Worm (Caenorhabditis elegans) whole organism, L2 larva: ENCODE data around the gene F22B7.9.
A peak's percentile ranks its signal among the peaks of the same experiment; 100 is the strongest.

Experiments
- C34F6.9 ChIP-seq: fragments of 150-350 bp; optimal IDR thresholded peaks from 2 replicates; lab custom pipeline; 2014; ENCODE audit warnings: missing biosample characterization, missing genetic modification characterization
- F13H6.1 ChIP-seq: sonication (generic microtip); optimal IDR thresholded peaks from 2 replicates; lab custom pipeline; 2016; ENCODE audit warnings: missing genetic modification characterization, missing compliant biosample characterization
- R02D3.7 ChIP-seq: fragments of 150-350 bp; optimal IDR thresholded peaks from 2 replicates; lab custom pipeline; 2014; ENCODE audit warnings: missing biosample characterization, missing genetic modification characterization
- Y55F3AM.14 ChIP-seq: fragments of 200-800 bp; sonication (Bioruptor generic); optimal IDR thresholded peaks from 2 replicates; lab custom pipeline; 2018; ENCODE audit warnings: mild to moderate bottlenecking, missing genetic modification characterization, missing compliant biosample characterization
- aly-2 ChIP-seq: fragments of 150-350 bp; optimal IDR thresholded peaks from 2 replicates; lab custom pipeline; 2014; ENCODE audit warnings: missing biosample characterization, missing genetic modification characterization
- blmp-1 ChIP-seq: sonication (generic microtip); optimal IDR thresholded peaks from 2 replicates; lab custom pipeline; 2017; ENCODE audit warnings: missing genetic modification characterization, mild to moderate bottlenecking, missing compliant biosample characterization, antibody characterized with exemption, moderate library complexity; ENCODE audit not compliant: insufficient read depth
- ceh-16 ChIP-seq: fragments of 150-350 bp; optimal IDR thresholded peaks from 2 replicates; lab custom pipeline; 2014; ENCODE audit warnings: missing biosample characterization, missing genetic modification characterization
- ceh-82 ChIP-seq: fragments of 150-350 bp; optimal IDR thresholded peaks from 2 replicates; lab custom pipeline; 2014; ENCODE audit warnings: missing biosample characterization, missing genetic modification characterization
- crh-2 ChIP-seq: sonication (generic microtip); optimal IDR thresholded peaks from 2 replicates; lab custom pipeline; 2017; ENCODE audit warnings: missing biosample characterization, missing genetic modification characterization
- egl-27 ChIP-seq: sonication (generic microtip); optimal IDR thresholded peaks from 3 replicates; lab custom pipeline; 2017; ENCODE audit warnings: missing biosample characterization, missing genetic modification reagents, missing genetic modification characterization
- elt-1 ChIP-seq: fragments of 150-350 bp; optimal IDR thresholded peaks from 2 replicates; lab custom pipeline; 2014; ENCODE audit warnings: missing biosample characterization, missing genetic modification characterization
- elt-3 ChIP-seq: sonication (generic microtip); optimal IDR thresholded peaks from 2 replicates; lab custom pipeline; 2017; ENCODE audit warnings: missing biosample characterization, missing genetic modification characterization
- fos-1 ChIP-seq: fragments of 150-350 bp; optimal IDR thresholded peaks from 2 replicates; lab custom pipeline; 2014; ENCODE audit warnings: missing biosample characterization, missing genetic modification characterization
- gmeb-1 ChIP-seq: fragments of 150-350 bp; optimal IDR thresholded peaks from 2 replicates; lab custom pipeline; 2014; ENCODE audit warnings: missing biosample characterization, missing genetic modification characterization
- lin-11 ChIP-seq: fragments of 150-350 bp; sonication (generic microtip); optimal IDR thresholded peaks from 2 replicates; lab custom pipeline; 2014; ENCODE audit warnings: missing biosample characterization, missing genetic modification characterization, inconsistent platforms, mixed read lengths
- lin-13 ChIP-seq: fragments of 150-350 bp; optimal IDR thresholded peaks from 2 replicates; lab custom pipeline; 2014; ENCODE audit warnings: missing biosample characterization, missing genetic modification reagents, missing genetic modification characterization
- lsy-2 ChIP-seq, 2 experiments: fragments of 150-350 bp in 1 of 2; sonication (generic microtip) in 1 of 2; optimal IDR thresholded peaks; 2 replicates each; lab custom pipeline; 2014 to 2017; ENCODE audit warnings: missing biosample characterization in 2 of 2, missing genetic modification characterization in 2 of 2
- mab-5 ChIP-seq: fragments of 150-350 bp; optimal IDR thresholded peaks from 2 replicates; lab custom pipeline; 2014; ENCODE audit warnings: missing biosample characterization, missing genetic modification characterization
- mdl-1 ChIP-seq, 2 experiments: fragments of 150-350 bp in 1 of 2; sonication (generic microtip) in 1 of 2; optimal IDR thresholded peaks; 2 replicates each; lab custom pipeline; 2017; ENCODE audit warnings: missing biosample characterization in 2 of 2, missing genetic modification characterization in 2 of 2
- nhr-10 ChIP-seq: sonication (generic microtip); optimal IDR thresholded peaks from 2 replicates; lab custom pipeline; 2017; ENCODE audit warnings: missing biosample characterization, missing genetic modification characterization
- nhr-11 ChIP-seq: fragments of 150-350 bp; optimal IDR thresholded peaks from 2 replicates; lab custom pipeline; 2014; ENCODE audit warnings: missing biosample characterization, missing genetic modification characterization
- nhr-129 ChIP-seq: fragments of 150-350 bp; optimal IDR thresholded peaks from 2 replicates; lab custom pipeline; 2014; ENCODE audit warnings: missing biosample characterization, missing genetic modification characterization
- nhr-21 ChIP-seq: fragments of 150-350 bp; optimal IDR thresholded peaks from 2 replicates; lab custom pipeline; 2014; ENCODE audit warnings: missing biosample characterization, missing genetic modification characterization
- nhr-23 ChIP-seq: fragments of 150-350 bp; optimal IDR thresholded peaks from 2 replicates; lab custom pipeline; 2014; ENCODE audit warnings: missing biosample characterization, missing genetic modification reagents, missing genetic modification characterization
- nhr-25 ChIP-seq: fragments of 150-350 bp; sonication (generic microtip); optimal IDR thresholded peaks from 3 replicates; lab custom pipeline; 2014; ENCODE audit warnings: missing biosample characterization, missing genetic modification characterization
- nhr-77 ChIP-seq: fragments of 150-350 bp; optimal IDR thresholded peaks from 2 replicates; lab custom pipeline; 2014; ENCODE audit warnings: missing biosample characterization, missing genetic modification characterization
- peb-1 ChIP-seq: fragments of 150-350 bp; optimal IDR thresholded peaks from 2 replicates; lab custom pipeline; 2014; ENCODE audit warnings: missing biosample characterization, missing genetic modification characterization
- sem-4 ChIP-seq: fragments of 150-350 bp; optimal IDR thresholded peaks from 2 replicates; lab custom pipeline; 2014; ENCODE audit warnings: missing biosample characterization, missing genetic modification reagents, missing genetic modification characterization
- sma-3 ChIP-seq: sonication (generic microtip); optimal IDR thresholded peaks from 2 replicates; lab custom pipeline; 2016; ENCODE audit warnings: missing genetic modification reagents, missing genetic modification characterization, missing compliant biosample characterization
- sma-9 ChIP-seq, 2 experiments: fragments of 150-350 bp in 1 of 2; sonication (generic microtip) in 1 of 2; optimal IDR thresholded peaks; 2 replicates each; lab custom pipeline; 2014 to 2016; ENCODE audit warnings: missing genetic modification characterization in 2 of 2, mild to moderate bottlenecking in 1 of 2, missing biosample characterization in 1 of 2, missing compliant biosample characterization in 1 of 2, missing genetic modification reagents in 1 of 2, moderate library complexity in 1 of 2
- unc-55 ChIP-seq: fragments of 150-350 bp; sonication (generic microtip); optimal IDR thresholded peaks from 3 replicates; lab custom pipeline; 2014; ENCODE audit warnings: missing biosample characterization, missing genetic modification reagents, missing genetic modification characterization
- unc-62 ChIP-seq: fragments of 150-350 bp; optimal IDR thresholded peaks from 2 replicates; lab custom pipeline; 2014; ENCODE audit warnings: missing biosample characterization, missing genetic modification reagents, missing genetic modification characterization
- zag-1 ChIP-seq: fragments of 150-350 bp; optimal IDR thresholded peaks from 2 replicates; lab custom pipeline; 2014; ENCODE audit warnings: missing biosample characterization, missing genetic modification characterization
- ztf-1 ChIP-seq: fragments of 200-800 bp; sonication (Bioruptor generic); conservative IDR thresholded peaks from 2 replicates; pipeline ENCODE4 v1.3.6; 2022; ENCODE audit warnings: missing genetic modification characterization, missing compliant biosample characterization
- ztf-11 ChIP-seq: sonication (generic microtip); optimal IDR thresholded peaks from 2 replicates; lab custom pipeline; 2017; ENCODE audit warnings: missing biosample characterization, missing genetic modification characterization
- ztf-4 ChIP-seq: fragments of 150-350 bp; optimal IDR thresholded peaks from 2 replicates; lab custom pipeline; 2014; ENCODE audit warnings: missing biosample characterization, missing genetic modification characterization

F22B7.9 gene

ce11 chrIII:8678371-8678770 is 24.6 kb upstream of the F22B7.9 start:
- TF ChIP-seq lsy-2 (tag; optimal IDR thresholded peaks at IDR 0.05; lab: Kevin White, UChicago): peak; percentile 58 to 74
- no peak for TF ChIP-seq elt-3 (tag; lab: Kevin White, UChicago)
- TF ChIP-seq ceh-16 (tag; lab: Kevin White, UChicago): no peak
- peak; percentile 68 for TF ChIP-seq zag-1 (tag; lab: Kevin White, UChicago)
- TF ChIP-seq C34F6.9 (tag; lab: Kevin White, UChicago): peak; percentile 64
- TF ChIP-seq nhr-23 (tag; lab: Kevin White, UChicago): no peak
- no peak for TF ChIP-seq aly-2 (tag; lab: Kevin White, UChicago)
- peak; percentile 64 for TF ChIP-seq nhr-21 (tag; lab: Kevin White, UChicago)
- peak; percentile 82 for TF ChIP-seq unc-55 (GFP tag; lab: Kevin White, UChicago)
- peak; percentile 79 for TF ChIP-seq sma-9 (GFP tag; optimal IDR thresholded peaks at IDR 0.05; lab: Kevin White, UChicago)
- TF ChIP-seq sma-9 (tag; optimal IDR thresholded peaks at IDR 0.05; lab: Kevin White, UChicago): no peak
- TF ChIP-seq crh-2: peak; percentile 57
- TF ChIP-seq unc-62 (GFP tag; lab: Kevin White, UChicago): no peak
- peak; percentile 32 for TF ChIP-seq lin-11
- peak; percentile 53 for TF ChIP-seq F13H6.1 (tag; lab: Kevin White, UChicago)
- TF ChIP-seq mab-5: no peak
- TF ChIP-seq nhr-77 (tag; lab: Kevin White, UChicago): no peak
- TF ChIP-seq egl-27 (tag; lab: Kevin White, UChicago): peak; percentile 54
- TF ChIP-seq blmp-1: no peak
- peak; percentile 91 for TF ChIP-seq nhr-129 (tag; lab: Kevin White, UChicago)
- no peak for TF ChIP-seq R02D3.7 (tag; lab: Kevin White, UChicago)
- peak; percentile 68 for TF ChIP-seq Y55F3AM.14 (GFP tag; lab: Kevin White, UChicago)
- no peak for TF ChIP-seq nhr-11 (tag; lab: Kevin White, UChicago)
- no peak for TF ChIP-seq peb-1 (tag; lab: Kevin White, UChicago)
- peak; percentile 44 for TF ChIP-seq nhr-25 (tag; lab: Kevin White, UChicago)
- TF ChIP-seq fos-1: peak; percentile 43
- TF ChIP-seq sma-3 (GFP tag; lab: Kevin White, UChicago): peak; percentile 62
- TF ChIP-seq ztf-1 (GFP tag; lab: Robert Waterston, UW): no peak
- TF ChIP-seq ztf-4 (tag; lab: Kevin White, UChicago): no peak
- TF ChIP-seq lin-13 (GFP tag; lab: Kevin White, UChicago): peak; percentile 60
- peak; percentile 34 for TF ChIP-seq sem-4 (tag; lab: Kevin White, UChicago)
- TF ChIP-seq gmeb-1 (tag; lab: Kevin White, UChicago): peak; percentile 58

ce11 chrIII:8674980-8675485 is 21.3 kb upstream of the F22B7.9 start, which contains the start of gene pgl-2:
Gene pgl-2 (minus strand): TSS chrIII:8675435.
- TF ChIP-seq ceh-16 (tag; lab: Kevin White, UChicago) (no peak), lsy-2 (tag; optimal IDR thresholded peaks at IDR 0.05; lab: Kevin White, UChicago) (peak in 1 of 2 experiments; percentile 2)
- TF ChIP-seq, all 48 proteins: peak for 1

- TF ChIP-seq unc-62 (GFP tag; lab: Kevin White, UChicago) (no peak), elt-3 (tag; lab: Kevin White, UChicago) (no peak), sma-9 (GFP tag; optimal IDR thresholded peaks at IDR 0.05; lab: Kevin White, UChicago) (no peak), sma-9 (tag; optimal IDR thresholded peaks at IDR 0.05; lab: Kevin White, UChicago) (no peak), C34F6.9 (tag; lab: Kevin White, UChicago) (no peak), egl-27 (tag; lab: Kevin White, UChicago) (no peak), ztf-11 (tag; lab: Kevin White, UChicago) (no peak), nhr-10 (no peak), ceh-82 (tag; lab: Kevin White, UChicago) (no peak), nhr-129 (tag; lab: Kevin White, UChicago) (no peak)
These were observed 15.0 kb upstream of the F22B7.9 start for ce11 chrIII:8668717-8669116.

DNA sequence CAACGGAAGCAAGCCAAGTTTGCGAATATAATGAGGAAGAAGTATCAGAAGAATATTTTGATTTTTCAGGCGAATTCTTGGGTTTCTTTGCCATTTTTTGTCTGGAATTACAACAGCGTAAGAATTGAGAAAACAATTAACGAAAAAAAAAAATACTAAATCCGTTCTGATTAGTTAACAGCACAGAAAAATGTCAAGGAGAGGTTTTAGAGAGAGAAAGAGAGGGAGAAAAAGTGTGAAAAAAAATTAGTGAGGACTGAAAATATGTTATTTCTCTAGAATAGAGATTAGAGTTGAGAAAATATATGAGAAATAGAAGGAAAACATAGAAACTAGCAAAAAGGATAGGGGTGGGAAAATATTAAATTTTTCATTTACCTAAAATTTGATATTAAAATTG is 13.7 kb upstream of the F22B7.9 start, which contains the start of gene dpy-19:
Gene dpy-19, minus strand, starts transcription at position 101 of the 400 bp plus-strand sequence.
- TF ChIP-seq nhr-11 (tag; lab: Kevin White, UChicago) (no peak), mdl-1 (tag; optimal IDR thresholded peaks at IDR 0.05; lab: Kevin White, UChicago) (no peak), nhr-23 (tag; lab: Kevin White, UChicago) (no peak), elt-3 (tag; lab: Kevin White, UChicago) (no peak), elt-1 (no peak)
